Fruit fly (Drosophila melanogaster) whole organism, embryonic: Measurements from ENCODE around the gene CG33233.

ENCODE experiments used
- Adf1 ChIP-seq: fragments of 200-800 bp; sonication (Bioruptor generic); IDR thresholded peaks from 2 replicates; pipeline ENCODE4 v1.3.6; 2022; ENCODE audit warnings: missing biosample characterization, missing genetic modification characterization
- Aef1 ChIP-seq: fragments of 200-800 bp; sonication (Bioruptor generic); IDR thresholded peaks from 3 replicates; pipeline ENCODE4 v1.3.6; 2022; ENCODE audit warnings: missing biosample characterization, missing genetic modification characterization
- CG10979 ChIP-seq: fragments of 200-800 bp; sonication (Bioruptor generic); optimal IDR thresholded peaks from 2 replicates; lab custom pipeline; 2018; ENCODE audit warnings: missing biosample characterization, mild to moderate bottlenecking, missing genetic modification characterization, moderate library complexity
- CG11085 ChIP-seq: fragments of 200-800 bp; sonication (Bioruptor generic); IDR thresholded peaks from 2 replicates; pipeline ENCODE4 v1.3.6; 2022; ENCODE audit warnings: missing biosample characterization, missing genetic modification characterization
- CG11504 ChIP-seq: fragments of 200-800 bp; sonication (Bioruptor generic); optimal IDR thresholded peaks from 3 replicates; lab custom pipeline; 2019; ENCODE audit warnings: missing biosample characterization, mild to moderate bottlenecking, missing genetic modification characterization, moderate library complexity
- CG11560 ChIP-seq: fragments of 200-800 bp; sonication (Bioruptor generic); IDR thresholded peaks from 3 replicates; pipeline ENCODE4 v1.3.6; 2022; ENCODE audit warnings: missing biosample characterization, missing genetic modification characterization
- CG12104 ChIP-seq: fragments of 200-800 bp; sonication (Bioruptor generic); optimal IDR thresholded peaks from 3 replicates; lab custom pipeline; 2016; ENCODE audit warnings: missing biosample characterization, missing genetic modification characterization
- CG12236 ChIP-seq: fragments of 200-800 bp; sonication (Bioruptor generic); optimal IDR thresholded peaks from 2 replicates; lab custom pipeline; 2016; ENCODE audit warnings: missing biosample characterization, missing genetic modification characterization
- CG12744 ChIP-seq: fragments of 200-800 bp; sonication (Bioruptor generic); optimal IDR thresholded peaks from 2 replicates; lab custom pipeline; 2016; ENCODE audit warnings: missing biosample characterization, missing genetic modification characterization
- CG16813 ChIP-seq: fragments of 200-800 bp; sonication (Bioruptor generic); IDR thresholded peaks from 3 replicates; pipeline ENCODE4 v1.3.6; 2022; ENCODE audit warnings: missing biosample characterization, missing genetic modification characterization; ENCODE audit not compliant: partially characterized antibody
- CG18619 ChIP-seq: fragments of 200-800 bp; sonication (Bioruptor generic); optimal IDR thresholded peaks from 3 replicates; lab custom pipeline; 2017; ENCODE audit warnings: missing biosample characterization, mild to moderate bottlenecking, missing genetic modification characterization
- CG18764 ChIP-seq: fragments of 200-800 bp; sonication (Bioruptor generic); optimal IDR thresholded peaks from 3 replicates; lab custom pipeline; 2016; ENCODE audit warnings: missing biosample characterization, missing genetic modification characterization
- CG2129 ChIP-seq: fragments of 200-800 bp; sonication (Bioruptor generic); IDR thresholded peaks from 2 replicates; pipeline ENCODE4 v1.3.6; 2022; ENCODE audit warnings: missing biosample characterization, missing genetic modification characterization; ENCODE audit not compliant: partially characterized antibody
- CG3163 ChIP-seq: fragments of 200-800 bp; sonication (Bioruptor generic); optimal IDR thresholded peaks from 3 replicates; lab custom pipeline; 2016; ENCODE audit warnings: missing biosample characterization, missing genetic modification characterization
- CG3281 ChIP-seq: fragments of 200-800 bp; sonication (Bioruptor generic); optimal IDR thresholded peaks from 3 replicates; lab custom pipeline; 2017; ENCODE audit warnings: missing biosample characterization, mild to moderate bottlenecking, missing genetic modification characterization
- CG33557 ChIP-seq: fragments of 200-800 bp; sonication (Bioruptor generic); optimal IDR thresholded peaks from 2 replicates; lab custom pipeline; 2019; ENCODE audit warnings: missing biosample characterization, mild to moderate bottlenecking, missing genetic modification characterization, moderate library complexity
- CG3726 ChIP-seq: fragments of 200-800 bp; sonication (Bioruptor generic); IDR thresholded peaks from 3 replicates; pipeline ENCODE4, ENCODE4 v1.3.6; 2022; ENCODE audit warnings: missing biosample characterization, missing genetic modification characterization
- CG42726 ChIP-seq: fragments of 200-800 bp; sonication (Bioruptor generic); IDR thresholded peaks from 2 replicates; pipeline ENCODE4 v1.3.6; 2022; ENCODE audit warnings: missing biosample characterization, missing genetic modification characterization; ENCODE audit not compliant: partially characterized antibody
- CG7357 ChIP-seq: fragments of 200-800 bp; sonication (Bioruptor generic); IDR thresholded peaks from 3 replicates; pipeline ENCODE4 v1.3.6; 2022; ENCODE audit warnings: missing biosample characterization, missing genetic modification characterization
- CG7556 ChIP-seq: fragments of 200-800 bp; sonication (Bioruptor generic); optimal IDR thresholded peaks from 2 replicates; lab custom pipeline; 2017; ENCODE audit warnings: missing biosample characterization, mild to moderate bottlenecking, missing genetic modification characterization
- CG7745 ChIP-seq: fragments of 200-800 bp; sonication (Bioruptor generic); optimal IDR thresholded peaks from 2 replicates; lab custom pipeline; 2018; ENCODE audit warnings: missing biosample characterization, mild to moderate bottlenecking, missing genetic modification characterization, moderate library complexity
- CG8089 ChIP-seq: fragments of 200-800 bp; sonication (Bioruptor generic); optimal IDR thresholded peaks from 3 replicates; lab custom pipeline; 2016; ENCODE audit warnings: missing biosample characterization, missing genetic modification characterization
- CG8765 ChIP-seq: fragments of 200-800 bp; sonication (Bioruptor generic); IDR thresholded peaks from 2 replicates; pipeline ENCODE4 v1.3.6; 2022; ENCODE audit warnings: missing biosample characterization, missing genetic modification characterization
- D19A ChIP-seq: fragments of 200-800 bp; optimal IDR thresholded peaks from 3 replicates; lab custom pipeline; 2019; ENCODE audit warnings: missing biosample characterization, mild to moderate bottlenecking, missing genetic modification characterization, moderate library complexity
- Dfd ChIP-seq, 2 experiments: fragments of >200 bp; optimal IDR thresholded peaks; 2 replicates each; lab custom pipeline; 2017; ENCODE audit warnings: missing biosample characterization in 2 of 2, missing genetic modification characterization in 2 of 2
- Doc2 ChIP-seq: fragments of 200-800 bp; sonication (Bioruptor generic); IDR thresholded peaks from 2 replicates; pipeline ENCODE4 v1.3.6; 2022; ENCODE audit warnings: missing biosample characterization, missing genetic modification characterization
- E2f2 ChIP-seq: fragments of 200-800 bp; sonication (Bioruptor generic); IDR thresholded peaks from 2 replicates; pipeline ENCODE4 v1.3.6; 2022; ENCODE audit warnings: missing biosample characterization, missing genetic modification characterization
- Eip74EF ChIP-seq, 2 experiments: fragments of 200-800 bp in 1 of 2; fragments of >200 bp in 1 of 2; sonication (Bioruptor generic) in 1 of 2; optimal IDR thresholded peaks; 2 replicates each; lab custom pipeline; 2017 to 2019; ENCODE audit warnings: missing biosample characterization in 2 of 2, missing genetic modification characterization in 2 of 2, mild to moderate bottlenecking in 1 of 2, moderate library complexity in 1 of 2
- HLH4C ChIP-seq: fragments of 200-800 bp; sonication (Bioruptor generic); IDR thresholded peaks from 3 replicates; pipeline ENCODE4 v1.3.6; 2022; ENCODE audit warnings: missing biosample characterization, missing genetic modification characterization; ENCODE audit not compliant: partially characterized antibody
- Hr3 ChIP-seq: fragments of 200-800 bp; sonication (Bioruptor generic); optimal IDR thresholded peaks from 3 replicates; lab custom pipeline; 2016; ENCODE audit warnings: missing biosample characterization, missing genetic modification characterization
- Hr51 ChIP-seq, 2 experiments: fragments of 200-800 bp; sonication (Bioruptor generic); optimal IDR thresholded peaks; 2 replicates in 1 of 2; 3 replicates in 1 of 2; lab custom pipeline; 2016 to 2018; ENCODE audit warnings: missing biosample characterization in 2 of 2, missing genetic modification characterization in 2 of 2, mild to moderate bottlenecking in 1 of 2, moderate library complexity in 1 of 2
- Kr ChIP-seq: fragments of 200-800 bp; sonication (Bioruptor generic); optimal IDR thresholded peaks from 2 replicates; lab custom pipeline; 2017; ENCODE audit warnings: missing biosample characterization, mild to moderate bottlenecking, missing genetic modification characterization
- Lpt ChIP-seq: fragments of >200 bp; optimal IDR thresholded peaks from 2 replicates; lab custom pipeline; 2018; ENCODE audit warnings: missing biosample characterization, missing genetic modification characterization
- MBD-R2 ChIP-seq: fragments of 200-800 bp; sonication (Bioruptor generic); IDR thresholded peaks from 2 replicates; pipeline ENCODE4 v1.3.6; 2022; ENCODE audit warnings: missing biosample characterization, missing genetic modification characterization
- Ptx1 ChIP-seq: fragments of 200-800 bp; sonication (Bioruptor generic); IDR thresholded peaks from 2 replicates; pipeline ENCODE4 v1.3.6; 2022; ENCODE audit warnings: missing biosample characterization, missing genetic modification characterization
- Sry-β ChIP-seq: fragments of 200-800 bp; sonication (Bioruptor generic); optimal IDR thresholded peaks from 2 replicates; lab custom pipeline; 2018; ENCODE audit warnings: missing biosample characterization, mild to moderate bottlenecking, missing genetic modification characterization, moderate library complexity
- Xrp1 ChIP-seq: fragments of 200-800 bp; sonication (Bioruptor generic); IDR thresholded peaks from 2 replicates; pipeline ENCODE4 v1.3.6; 2022; ENCODE audit warnings: missing biosample characterization, missing genetic modification characterization
- caup ChIP-seq: fragments of 200-800 bp; sonication (Bioruptor generic); optimal IDR thresholded peaks from 3 replicates; lab custom pipeline; 2017; ENCODE audit warnings: missing biosample characterization, mild to moderate bottlenecking, missing genetic modification characterization, moderate library complexity; ENCODE audit not compliant: severe bottlenecking
- ems ChIP-seq: fragments of 200-800 bp; sonication (Bioruptor generic); optimal IDR thresholded peaks from 3 replicates; lab custom pipeline; 2016; ENCODE audit warnings: missing biosample characterization, missing genetic modification characterization
- esg ChIP-seq: fragments of 200-800 bp; sonication (Bioruptor generic); conservative IDR thresholded peaks from 2 replicates; pipeline ENCODE4 v1.3.6; 2022; ENCODE audit warnings: missing biosample characterization, missing genetic modification characterization
- ham ChIP-seq: fragments of 200-800 bp; sonication (Bioruptor generic); IDR thresholded peaks from 2 replicates; pipeline ENCODE4 v1.3.6; 2022; ENCODE audit warnings: missing biosample characterization, missing genetic modification characterization
- jumu ChIP-seq: fragments of 200-800 bp; sonication (Bioruptor generic); optimal IDR thresholded peaks from 3 replicates; lab custom pipeline; 2016; ENCODE audit warnings: missing biosample characterization, missing genetic modification characterization
- nom ChIP-seq: fragments of 200-800 bp; sonication (Bioruptor generic); optimal IDR thresholded peaks from 2 replicates; lab custom pipeline; 2017; ENCODE audit warnings: missing biosample characterization, missing genetic modification characterization, mild to moderate bottlenecking, moderate library complexity, missing genetic modification reagents
- pita ChIP-seq: fragments of 200-800 bp; sonication (Bioruptor generic); optimal IDR thresholded peaks from 2 replicates; lab custom pipeline; 2017; ENCODE audit warnings: missing biosample characterization, mild to moderate bottlenecking, missing genetic modification characterization
- run ChIP-seq: fragments of 200-800 bp; sonication (Bioruptor generic); optimal IDR thresholded peaks from 3 replicates; lab custom pipeline; 2018; ENCODE audit warnings: missing biosample characterization, mild to moderate bottlenecking, missing genetic modification characterization
- schlank ChIP-seq: fragments of 200-800 bp; sonication (Bioruptor generic); optimal IDR thresholded peaks from 2 replicates; lab custom pipeline; 2018; ENCODE audit warnings: missing biosample characterization, mild to moderate bottlenecking, missing genetic modification characterization
- so ChIP-seq: fragments of 200-800 bp; sonication (Bioruptor generic); IDR thresholded peaks from 3 replicates; pipeline ENCODE4 v1.3.6; 2022; ENCODE audit warnings: missing biosample characterization, missing genetic modification characterization
- stwl ChIP-seq: fragments of 200-800 bp; sonication (Bioruptor generic); optimal IDR thresholded peaks from 3 replicates; lab custom pipeline; 2018; ENCODE audit warnings: missing biosample characterization, mild to moderate bottlenecking, missing genetic modification characterization, moderate library complexity
- tll ChIP-seq, 2 experiments: fragments of 200-800 bp in 1 of 2; fragments of >200 bp in 1 of 2; sonication (Bioruptor generic) in 1 of 2; optimal IDR thresholded peaks; 2 replicates each; lab custom pipeline; 2017 to 2019; ENCODE audit warnings: missing biosample characterization in 2 of 2, missing genetic modification characterization in 2 of 2, mild to moderate bottlenecking in 1 of 2, moderate library complexity in 1 of 2
- twi ChIP-seq: fragments of 200-800 bp; optimal IDR thresholded peaks from 2 replicates; lab custom pipeline; 2019; ENCODE audit warnings: missing biosample characterization, mild to moderate bottlenecking, missing genetic modification characterization, moderate library complexity
- zen ChIP-seq: fragments of 200-800 bp; sonication (Bioruptor generic); optimal IDR thresholded peaks from 3 replicates; lab custom pipeline; 2018; ENCODE audit warnings: missing biosample characterization, mild to moderate bottlenecking, missing genetic modification characterization, moderate library complexity

The CG33233 gene

DNA sequence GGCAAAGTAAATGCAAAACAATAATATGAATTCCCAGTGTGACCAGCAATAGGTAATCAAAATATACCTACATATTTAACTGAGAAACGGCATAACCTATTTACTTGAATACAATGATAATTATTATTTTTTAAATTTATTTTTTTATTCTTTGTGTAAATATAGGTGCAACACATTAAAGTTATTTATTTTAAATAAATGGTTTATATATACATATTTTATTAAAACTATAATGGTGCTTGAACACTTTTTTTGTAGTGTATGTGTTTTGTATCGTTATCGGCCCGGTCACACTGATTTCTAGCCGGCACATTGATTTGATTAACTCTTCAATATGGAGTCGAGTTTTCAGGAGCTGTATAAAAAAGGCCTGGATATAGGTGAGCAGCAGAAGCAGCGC is 7.6 kb upstream of the CG33233 start, which contains the start of the genes ProRS-m, CG42304 and Snup (continued):
- TF ChIP-seq CG12104 (GFP tag; lab: Kevin White, UChicago) (no peak), CG16813 (GFP tag; lab: Robert Waterston, UW) (no peak), Adf1 (GFP tag; lab: Robert Waterston, UW) (no peak), CG11504 (tag; lab: Kevin White, UChicago) (no peak), schlank (no peak), CG11560 (tag; lab: Robert Waterston, UW) (no peak), E2f2 (GFP tag; lab: Robert Waterston, UW) (peak; percentile 57), CG10979 (tag; lab: Kevin White, UChicago) (peak; percentile 63), ham (GFP tag; lab: Robert Waterston, UW) (no peak), stwl (tag; lab: Kevin White, UChicago) (peak; percentile 92), Sry-β (no peak), CG8765 (no peak), MBD-R2 (peak; percentile 71), Doc2 (no peak), CG3726 (GFP tag; lab: Robert Waterston, UW) (no peak), Ptx1 (GFP tag; lab: Robert Waterston, UW) (peak; percentile 88), CG3281 (GFP tag; lab: Kevin White, UChicago) (no peak), Dfd (GFP tag; optimal IDR thresholded peaks at IDR 0.05; lab: Kevin White, UChicago) (no peak), HLH4C (GFP tag; lab: Robert Waterston, UW) (no peak), CG2129 (GFP tag; lab: Robert Waterston, UW) (no peak), pita (GFP tag; lab: Kevin White, UChicago) (no peak), CG42726 (GFP tag; lab: Robert Waterston, UW) (no peak), CG18764 (peak; percentile 5), jumu (GFP tag; lab: Kevin White, UChicago) (no peak), Kr (GFP tag; lab: Kevin White, UChicago) (no peak), zen (tag; lab: Kevin White, UChicago) (peak; percentile 66), Aef1 (peak; percentile 77), CG7745 (tag; lab: Kevin White, UChicago) (no peak), CG7357 (GFP tag; lab: Robert Waterston, UW) (peak; percentile 40; the same call in 1 of the 3 replicates), CG33557 (GFP tag; lab: Kevin White, UChicago) (peak; percentile 29), tll (GFP tag; optimal IDR thresholded peaks at IDR 0.05; lab: Kevin White, UChicago) (peak in 1 of 2 experiments; percentile 23), CG11085 (GFP tag; lab: Robert Waterston, UW) (no peak), CG18619 (GFP tag; lab: Kevin White, UChicago) (no peak), nom (GFP tag; lab: Kevin White, UChicago) (no peak), Xrp1 (GFP tag; lab: Robert Waterston, UW) (peak; percentile 71; the same call in 1 of the 2 replicates), CG12744 (GFP tag; lab: Kevin White, UChicago) (no peak), CG12236 (GFP tag; lab: Kevin White, UChicago) (no peak), caup (GFP tag; lab: Kevin White, UChicago) (no peak), run (tag; lab: Kevin White, UChicago) (no peak), CG7556 (GFP tag; lab: Kevin White, UChicago) (peak; percentile 29), Eip74EF (GFP tag; optimal IDR thresholded peaks at IDR 0.05; lab: Kevin White, UChicago) (no peak), twi (tag; lab: Kevin White, UChicago) (no peak), Lpt (GFP tag; lab: Kevin White, UChicago) (no peak), Hr3 (GFP tag; lab: Kevin White, UChicago) (peak; percentile 58), so (GFP tag; lab: Robert Waterston, UW) (no peak), ems (GFP tag; lab: Kevin White, UChicago) (no peak), Hr51 (GFP tag; optimal IDR thresholded peaks at IDR 0.05; lab: Kevin White, UChicago) (peak in 1 of 2 experiments; percentile 56), CG8089 (GFP tag; lab: Kevin White, UChicago) (no peak), esg (GFP tag; lab: Robert Waterston, UW) (peak; percentile 65), CG3163 (no peak), D19A (tag; lab: Kevin White, UChicago) (no peak)
